Worm (Caenorhabditis elegans) whole organism, L4 larva: Measurements from ENCODE around the gene cdt-2.

Experiments used
- F10B5.3 ChIP-seq: sonication (generic microtip); optimal IDR thresholded peaks from 2 replicates; lab custom pipeline; 2016; ENCODE audit warnings: mild to moderate bottlenecking, missing genetic modification characterization, missing compliant biosample characterization
- F26F4.8 ChIP-seq: fragments of 200-800 bp; sonication (Bioruptor generic); conservative IDR thresholded peaks from 2 replicates; pipeline ENCODE4 v1.3.6; 2022; ENCODE audit warnings: missing genetic modification characterization, missing compliant biosample characterization
- F49E8.2 ChIP-seq: sonication (generic microtip); optimal IDR thresholded peaks from 2 replicates; lab custom pipeline; 2016; ENCODE audit warnings: missing compliant biosample characterization, mild to moderate bottlenecking, missing genetic modification characterization, borderline replicate concordance
- T26A8.4 ChIP-seq: fragments of 200-800 bp; sonication (Bioruptor generic); IDR thresholded peaks from 2 replicates; pipeline ENCODE4 v1.3.6; 2022; ENCODE audit warnings: missing genetic modification characterization, missing compliant biosample characterization
- Y105C5A.15 ChIP-seq: fragments of 200-800 bp; sonication (Bioruptor generic); IDR thresholded peaks from 2 replicates; pipeline ENCODE4 v1.3.6; 2022; ENCODE audit warnings: missing genetic modification characterization, missing compliant biosample characterization
- ZK546.5 ChIP-seq, 2 experiments: sonication (generic microtip); optimal IDR thresholded peaks; 2 replicates each; lab custom pipeline; 2017; ENCODE audit warnings: missing biosample characterization in 2 of 2, missing genetic modification characterization in 2 of 2
- ama-1 ChIP-seq: fragments of 150-350 bp; optimal IDR thresholded peaks from 2 replicates; lab custom pipeline; 2014; ENCODE audit warnings: inconsistent platforms, mixed read lengths
- ceh-20 ChIP-seq: fragments of 200-800 bp; sonication (Bioruptor generic); IDR thresholded peaks from 2 replicates; pipeline ENCODE4 v1.3.6; 2022; ENCODE audit warnings: missing genetic modification reagents, missing genetic modification characterization, missing compliant biosample characterization
- ceh-28 ChIP-seq: fragments of 150-350 bp; optimal IDR thresholded peaks from 2 replicates; lab custom pipeline; 2014; ENCODE audit warnings: missing biosample characterization, missing genetic modification reagents, missing genetic modification characterization
- ceh-32 ChIP-seq: sonication (generic microtip); optimal IDR thresholded peaks from 2 replicates; lab custom pipeline; 2016; ENCODE audit warnings: mild to moderate bottlenecking, missing genetic modification characterization, missing compliant biosample characterization; ENCODE audit not compliant: poor library complexity
- ces-1 ChIP-seq: fragments of 150-350 bp; sonication (generic microtip); optimal IDR thresholded peaks from 4 replicates; lab custom pipeline; 2014; ENCODE audit warnings: missing biosample characterization, missing genetic modification reagents, missing genetic modification characterization
- cey-2 ChIP-seq: sonication (generic microtip); optimal IDR thresholded peaks from 3 replicates; lab custom pipeline; 2017; ENCODE audit warnings: missing genetic modification characterization, mild to moderate bottlenecking, missing compliant biosample characterization, antibody characterized with exemption, borderline replicate concordance; ENCODE audit not compliant: insufficient read depth
- daf-16 ChIP-seq, 3 experiments: sonication (generic microtip); optimal IDR thresholded peaks; 2 replicates each; lab custom pipeline; 2016 to 2017; ENCODE audit warnings: missing genetic modification characterization in 3 of 3, missing genetic modification reagents in 3 of 3, mild to moderate bottlenecking in 2 of 3, missing compliant biosample characterization in 2 of 3, missing biosample characterization in 1 of 3, moderate library complexity in 1 of 3
- daf-19 ChIP-seq: fragments of 200-800 bp; sonication (Bioruptor generic); conservative IDR thresholded peaks from 2 replicates; pipeline ENCODE4 v1.3.6; 2022; ENCODE audit warnings: missing genetic modification characterization, missing compliant biosample characterization
- daf-8 ChIP-seq: fragments of 200-800 bp; sonication (Bioruptor generic); IDR thresholded peaks from 2 replicates; pipeline ENCODE4 v1.3.6; 2022; ENCODE audit warnings: missing genetic modification characterization, missing compliant biosample characterization
- duxl-1 ChIP-seq: sonication (generic microtip); optimal IDR thresholded peaks from 2 replicates; lab custom pipeline; 2016; ENCODE audit warnings: mild to moderate bottlenecking, missing genetic modification characterization, moderate library complexity, missing compliant biosample characterization; ENCODE audit not compliant: poor library complexity
- dve-1 ChIP-seq: sonication (generic microtip); optimal IDR thresholded peaks from 2 replicates; lab custom pipeline; 2017; ENCODE audit warnings: antibody characterized with exemption, mild to moderate bottlenecking, missing genetic modification characterization, missing compliant biosample characterization; ENCODE audit not compliant: insufficient read depth
- egl-27 ChIP-seq: sonication (generic microtip); optimal IDR thresholded peaks from 3 replicates; lab custom pipeline; 2017; ENCODE audit warnings: missing biosample characterization, missing genetic modification reagents, missing genetic modification characterization
- fkh-10 ChIP-seq: fragments of 150-350 bp; optimal IDR thresholded peaks from 2 replicates; lab custom pipeline; 2014; ENCODE audit warnings: missing biosample characterization, missing genetic modification reagents, missing genetic modification characterization
- gei-8 ChIP-seq: fragments of 200-800 bp; sonication (Bioruptor generic); optimal IDR thresholded peaks from 2 replicates; lab custom pipeline; 2018; ENCODE audit warnings: mild to moderate bottlenecking, missing genetic modification characterization, missing compliant biosample characterization
- jun-1 ChIP-seq: fragments of 150-350 bp; optimal IDR thresholded peaks from 2 replicates; lab custom pipeline; 2014; ENCODE audit warnings: missing biosample characterization, missing genetic modification reagents, missing genetic modification characterization
- lin-1 ChIP-seq: fragments of 200-800 bp; sonication (Bioruptor generic); IDR thresholded peaks from 2 replicates; pipeline ENCODE4 v1.3.6; 2022; ENCODE audit warnings: missing genetic modification reagents, missing genetic modification characterization, missing compliant biosample characterization
- lin-13 ChIP-seq: fragments of 150-350 bp; optimal IDR thresholded peaks from 2 replicates; lab custom pipeline; 2014; ENCODE audit warnings: missing biosample characterization, missing genetic modification reagents, missing genetic modification characterization
- lin-15B ChIP-seq: fragments of 150-350 bp; sonication (generic microtip); optimal IDR thresholded peaks from 3 replicates; lab custom pipeline; 2014; ENCODE audit warnings: missing biosample characterization, missing genetic modification characterization
- lin-38 ChIP-seq: fragments of 200-800 bp; sonication (Bioruptor generic); IDR thresholded peaks from 2 replicates; pipeline ENCODE4 v1.3.6; 2022; ENCODE audit warnings: missing genetic modification reagents, missing genetic modification characterization, missing compliant biosample characterization
- lir-3 ChIP-seq: sonication (generic microtip); optimal IDR thresholded peaks from 2 replicates; lab custom pipeline; 2016; ENCODE audit warnings: mild to moderate bottlenecking, missing genetic modification characterization, missing compliant biosample characterization
- lsy-2 ChIP-seq, 2 experiments: fragments of 150-350 bp in 1 of 2; sonication (generic microtip) in 1 of 2; optimal IDR thresholded peaks; 2 replicates each; lab custom pipeline; 2014 to 2017; ENCODE audit warnings: missing biosample characterization in 2 of 2, missing genetic modification characterization in 2 of 2
- madf-5 ChIP-seq, 2 experiments: fragments of 200-800 bp; sonication (Bioruptor generic); IDR thresholded peaks; 2 replicates each; pipeline ENCODE4 v1.3.6; 2022; ENCODE audit warnings: missing compliant biosample characterization in 2 of 2, missing genetic modification characterization in 2 of 2
- mdt-29 ChIP-seq: fragments of 200-800 bp; sonication (Bioruptor generic); IDR thresholded peaks from 2 replicates; pipeline ENCODE4 v1.3.6; 2022; ENCODE audit warnings: missing genetic modification reagents, missing genetic modification characterization, missing compliant biosample characterization
- mxl-3 ChIP-seq: fragments of 200-800 bp; sonication (Bioruptor generic); optimal IDR thresholded peaks from 2 replicates; lab custom pipeline; 2018; ENCODE audit warnings: mild to moderate bottlenecking, missing genetic modification characterization, missing compliant biosample characterization
- nhr-10 ChIP-seq: fragments of 150-350 bp; optimal IDR thresholded peaks from 2 replicates; lab custom pipeline; 2014; ENCODE audit warnings: missing biosample characterization, missing genetic modification characterization
- nhr-102 ChIP-seq: sonication (generic microtip); optimal IDR thresholded peaks from 2 replicates; lab custom pipeline; 2016; ENCODE audit warnings: mild to moderate bottlenecking, missing genetic modification characterization, moderate library complexity, missing compliant biosample characterization
- nhr-111 ChIP-seq: fragments of 200-800 bp; sonication (Bioruptor generic); optimal IDR thresholded peaks from 2 replicates; lab custom pipeline; 2018; ENCODE audit warnings: mild to moderate bottlenecking, missing genetic modification characterization, missing compliant biosample characterization
- nhr-28 ChIP-seq: fragments of 150-350 bp; optimal IDR thresholded peaks from 2 replicates; lab custom pipeline; 2014; ENCODE audit warnings: missing biosample characterization, missing genetic modification characterization
- nhr-41 ChIP-seq: fragments of 200-800 bp; sonication (Bioruptor generic); IDR thresholded peaks from 2 replicates; pipeline ENCODE4 v1.3.6; 2022; ENCODE audit warnings: missing genetic modification reagents, missing genetic modification characterization, missing compliant biosample characterization
- nhr-48 ChIP-seq: sonication (generic microtip); optimal IDR thresholded peaks from 2 replicates; lab custom pipeline; 2016; ENCODE audit warnings: mild to moderate bottlenecking, missing genetic modification characterization, missing compliant biosample characterization
- nhr-6 ChIP-seq: fragments of 150-350 bp; optimal IDR thresholded peaks from 2 replicates; lab custom pipeline; 2014; ENCODE audit warnings: missing biosample characterization, missing genetic modification characterization
- nhr-76 ChIP-seq: fragments of 150-350 bp; optimal IDR thresholded peaks from 2 replicates; lab custom pipeline; 2014; ENCODE audit warnings: missing biosample characterization, missing genetic modification characterization
- pha-4 ChIP-seq, 2 experiments: fragments of 150-350 bp in 1 of 2; fragments of 200-800 bp in 1 of 2; sonication (Bioruptor generic) in 1 of 2; IDR thresholded peaks in 1 of 2; optimal IDR thresholded peaks in 1 of 2; 2 replicates each; pipeline versions ENCODE4 v1.3.6 to Lab custom; 2014 to 2022; ENCODE audit warnings: missing genetic modification characterization in 2 of 2, missing genetic modification reagents in 2 of 2, missing biosample characterization in 1 of 2, missing compliant biosample characterization in 1 of 2
- rbr-2 ChIP-seq: sonication (generic microtip); optimal IDR thresholded peaks from 2 replicates; lab custom pipeline; 2016; ENCODE audit warnings: missing genotype, missing genetic modification characterization, missing compliant biosample characterization
- set-16 ChIP-seq: fragments of 200-800 bp; sonication (Bioruptor generic); IDR thresholded peaks from 2 replicates; pipeline ENCODE4 v1.3.6; 2022; ENCODE audit warnings: missing genetic modification reagents, missing genetic modification characterization, missing compliant biosample characterization
- snpc-4 ChIP-seq: fragments of 150-350 bp; optimal IDR thresholded peaks from 2 replicates; lab custom pipeline; 2014; ENCODE audit warnings: missing biosample characterization, missing genetic modification characterization
- spr-3 ChIP-seq: fragments of 200-800 bp; sonication (Bioruptor generic); optimal IDR thresholded peaks from 2 replicates; lab custom pipeline; 2018; ENCODE audit warnings: mild to moderate bottlenecking, missing genetic modification characterization, missing compliant biosample characterization
- tag-97 ChIP-seq: fragments of 200-800 bp; sonication (Bioruptor generic); IDR thresholded peaks from 2 replicates; pipeline ENCODE4 v1.3.6; 2022; ENCODE audit warnings: missing genetic modification characterization, missing compliant biosample characterization
- tra-1 ChIP-seq: fragments of 200-800 bp; sonication (Bioruptor generic); IDR thresholded peaks from 2 replicates; pipeline ENCODE4 v1.3.6; 2022; ENCODE audit warnings: missing genetic modification reagents, missing genetic modification characterization, missing compliant biosample characterization
- unc-130 ChIP-seq: sonication (generic microtip); optimal IDR thresholded peaks from 2 replicates; lab custom pipeline; 2016; ENCODE audit warnings: missing genetic modification reagents, missing genetic modification characterization, missing compliant biosample characterization
- vab-7 ChIP-seq: fragments of 200-800 bp; sonication (Bioruptor generic); IDR thresholded peaks from 2 replicates; pipeline ENCODE4 v1.3.6; 2022; ENCODE audit warnings: missing genetic modification reagents, missing genetic modification characterization, missing compliant biosample characterization
- zfp-2 ChIP-seq: sonication (generic microtip); optimal IDR thresholded peaks from 2 replicates; lab custom pipeline; 2016; ENCODE audit warnings: mild to moderate bottlenecking, missing genetic modification characterization, missing compliant biosample characterization
- zip-2 ChIP-seq: fragments of 150-350 bp; optimal IDR thresholded peaks from 2 replicates; lab custom pipeline; 2014; ENCODE audit warnings: missing biosample characterization, missing genetic modification characterization

Gene cdt-2

ce11 chrV:15012542-15013301 is 21.8 kb upstream of the cdt-2 start (continued):
- TF ChIP-seq F10B5.3 (no peak), ces-1 (GFP tag; lab: Kevin White, UChicago) (no peak), nhr-76 (tag; lab: Kevin White, UChicago) (no peak), tag-97 (GFP tag; lab: Robert Waterston, UW) (no peak), Y105C5A.15 (GFP tag; lab: Robert Waterston, UW) (no peak), zfp-2 (tag; lab: Kevin White, UChicago) (no peak), egl-27 (no peak), gei-8 (peak; percentile 46), pha-4 (GFP tag; IDR thresholded peaks at IDR 0.05; lab: Robert Waterston, UW) (0 out of 2 replicates have a peak, but pooled peaks have one; percentile 33), pha-4 (tag; optimal IDR thresholded peaks at IDR 0.05; lab: Kevin White, UChicago) (no peak), daf-8 (no peak), fkh-10 (no peak), nhr-6 (tag; lab: Kevin White, UChicago) (no peak), nhr-41 (GFP tag; lab: Robert Waterston, UW) (no peak), nhr-10 (tag; lab: Kevin White, UChicago) (no peak), ceh-28 (tag; lab: Kevin White, UChicago) (no peak), jun-1 (no peak), nhr-48 (tag; lab: Kevin White, UChicago) (peak; percentile 40), lin-1 (GFP tag; lab: Robert Waterston, UW) (no peak), daf-19 (GFP tag; lab: Robert Waterston, UW) (no peak), T26A8.4 (GFP tag; lab: Robert Waterston, UW) (peak; percentile 40; the same call in 1 of the 2 replicates), unc-130 (GFP tag; lab: Kevin White, UChicago) (no peak), duxl-1 (tag; lab: Kevin White, UChicago) (no peak), ceh-20 (GFP tag; lab: Robert Waterston, UW) (no peak), set-16 (GFP tag; lab: Robert Waterston, UW) (no peak), ceh-32 (no peak), madf-5 (GFP tag; IDR thresholded peaks at IDR 0.05; lab: Robert Waterston, UW) (no peak), vab-7 (GFP tag; lab: Robert Waterston, UW) (peak; percentile 60), zip-2 (no peak), lin-15B (no peak), F26F4.8 (GFP tag; lab: Robert Waterston, UW) (no peak), nhr-102 (tag; lab: Kevin White, UChicago) (no peak), snpc-4 (no peak), tra-1 (GFP tag; lab: Robert Waterston, UW) (no peak), lsy-2 (tag; optimal IDR thresholded peaks at IDR 0.05; lab: Kevin White, UChicago) (no peak), nhr-28 (no peak), mxl-3 (no peak), daf-16 (GFP tag; optimal IDR thresholded peaks at IDR 0.05; lab: Kevin White, UChicago) (no peak), daf-16 (tag; optimal IDR thresholded peaks at IDR 0.05; lab: Kevin White, UChicago) (no peak), lin-13 (no peak), rbr-2 (tag; lab: Kevin White, UChicago) (no peak), lin-38 (peak; percentile 66), spr-3 (GFP tag; lab: Kevin White, UChicago) (no peak), cey-2 (no peak), nhr-111 (GFP tag; lab: Kevin White, UChicago) (no peak), ZK546.5 (tag; optimal IDR thresholded peaks at IDR 0.05; lab: Kevin White, UChicago) (no peak), ama-1 (lab: Kevin White, UChicago) (no peak), dve-1 (no peak), lir-3 (tag; lab: Kevin White, UChicago) (no peak), F49E8.2 (tag; lab: Kevin White, UChicago) (no peak), mdt-29 (GFP tag; lab: Robert Waterston, UW) (no peak; the same call in 1 of the 2 replicates)
